Worm (Caenorhabditis elegans): ENCODE data around the gene F49F1.15.

- no peak for TF ChIP-seq ceh-43 (GFP tag; optimal IDR thresholded peaks at IDR 0.05)
- TF ChIP-seq pha-4 (tag; optimal IDR thresholded peaks at IDR 0.05): no peak
- no peak for TF ChIP-seq flh-1 (GFP tag; optimal IDR thresholded peaks at IDR 0.05)
- no peak for TF ChIP-seq lin-13 (tag; optimal IDR thresholded peaks at IDR 0.05)
- TF ChIP-seq ham-2 (GFP tag; optimal IDR thresholded peaks at IDR 0.05): no peak
- TF ChIP-seq bed-3 (GFP tag; optimal IDR thresholded peaks at IDR 0.05): no peak
- no peak for TF ChIP-seq sptf-1 (tag; optimal IDR thresholded peaks at IDR 0.05)
- no peak for TF ChIP-seq hlh-1 (tag; optimal IDR thresholded peaks at IDR 0.05)
- TF ChIP-seq nhr-76 (tag; optimal IDR thresholded peaks at IDR 0.05): no peak
- TF ChIP-seq ces-1 (GFP tag; optimal IDR thresholded peaks at IDR 0.05): no peak
These were observed 33.6 kb downstream of the F49F1.15 start, which contains the start of the genes C35B1.9 and C35B1.3 for ce11 chrIV:4080846-4081245.

Measured in whole organism, mixed stage, embryonic.